Worm (Caenorhabditis elegans): Measurements from ENCODE around the gene nrde-1.

The nrde-1 gene

DNA sequence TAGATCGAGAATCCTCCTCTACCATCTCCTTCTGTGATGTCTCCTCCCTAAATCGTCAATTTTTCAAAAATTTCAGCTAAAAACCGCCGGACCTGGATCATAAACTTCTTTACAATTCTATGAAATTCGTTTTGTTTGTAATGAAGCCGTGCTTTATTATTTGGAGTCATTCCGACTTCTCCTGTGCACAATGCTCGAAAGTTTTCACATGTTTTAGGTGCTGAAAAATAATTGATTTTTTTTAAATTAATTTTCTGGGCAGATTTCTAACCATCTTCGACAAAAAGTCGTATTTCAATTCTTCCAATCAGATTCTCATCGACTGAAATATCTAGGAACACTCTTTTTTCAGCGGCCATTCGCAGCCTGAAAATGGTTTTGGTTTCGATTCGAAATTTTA is 14.0 kb upstream of the nrde-1 start, which contains the start of gene cyn-9:
TSS of gene cyn-9 (minus strand) at position 366 of the 400 bp plus-strand sequence.
- no peak for TF ChIP-seq ceh-48 (tag; optimal IDR thresholded peaks at IDR 0.05)
- TF ChIP-seq mec-3 (tag; optimal IDR thresholded peaks at IDR 0.05; ENCODE audit: borderline replicate concordance), result no peak
- TF ChIP-seq sox-4 (tag; optimal IDR thresholded peaks at IDR 0.05), result no peak
- no peak for TF ChIP-seq pat-9 (tag; optimal IDR thresholded peaks at IDR 0.05)
- TF ChIP-seq C38D4.7 (GFP tag; optimal IDR thresholded peaks at IDR 0.05), result no peak
- TF ChIP-seq pros-1 (tag; optimal IDR thresholded peaks at IDR 0.05), result no peak
- TF ChIP-seq ceh-9 (tag; optimal IDR thresholded peaks at IDR 0.05), result no peak
- no peak for TF ChIP-seq ztf-16 (tag; optimal IDR thresholded peaks at IDR 0.05)
- TF ChIP-seq pqm-1 (tag; optimal IDR thresholded peaks at IDR 0.05), result no peak

- TF ChIP-seq pat-9 (tag; optimal IDR thresholded peaks at IDR 0.05) (no peak), ceh-31 (tag; optimal IDR thresholded peaks at IDR 0.05) (peak; percentile 47), unc-3 (GFP tag; conservative IDR thresholded peaks at IDR 0.05) (no peak), unc-3 (tag; optimal IDR thresholded peaks at IDR 0.05) (no peak), dmd-4 (tag; optimal IDR thresholded peaks at IDR 0.05; ENCODE audit: borderline replicate concordance) (no peak), madf-2 (tag; optimal IDR thresholded peaks at IDR 0.05) (no peak), ttx-3 (tag; optimal IDR thresholded peaks at IDR 0.05) (no peak), nfya-1 (tag; optimal IDR thresholded peaks at IDR 0.05) (peak; percentile 56), tbx-2 (tag; optimal IDR thresholded peaks at IDR 0.05) (peak; percentile 34), zip-5 (tag; optimal IDR thresholded peaks at IDR 0.05) (no peak)
These were observed 11.6 kb upstream of the nrde-1 start, which contains the start of the genes pdi-1 and C14B1.2 for ce11 chrIII:3701411-3702310. pdi-1 (minus strand) TSS chrIII:3701461. C14B1.2 (plus strand) TSS chrIII:3702260.

- no peak for TF ChIP-seq eyg-1 (tag; optimal IDR thresholded peaks at IDR 0.05)
- peak; percentile 45 for TF ChIP-seq hlh-30 (tag; optimal IDR thresholded peaks at IDR 0.05; ENCODE audit: insufficient read depth)
- no peak for TF ChIP-seq ceh-34 (tag; optimal IDR thresholded peaks at IDR 0.05)
These were observed 9.9 kb upstream of the nrde-1 start, which contains the start of gene C14B1.3 for ce11 chrIII:3703397-3703796. C14B1.3 (plus strand) TSS chrIII:3703564.

DNA sequence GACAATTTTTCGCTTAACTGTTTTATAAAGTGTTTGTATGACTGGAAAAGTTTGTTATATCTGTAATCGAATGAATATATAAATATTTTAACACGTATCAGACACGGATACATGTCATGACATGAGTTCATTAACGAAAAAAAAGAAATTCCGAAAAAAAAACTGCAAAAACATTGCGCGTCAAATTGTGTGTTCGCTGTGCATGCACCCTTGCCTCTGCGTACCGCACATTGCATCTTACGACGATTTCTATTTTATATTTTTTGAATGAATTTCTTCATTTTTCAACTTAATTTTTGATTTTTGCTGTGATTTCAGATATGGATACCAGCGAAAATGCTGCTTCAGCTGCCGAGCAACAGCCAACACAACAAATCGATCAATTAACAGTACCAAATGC is 8.3 kb upstream of the nrde-1 start, which contains the start of gene wdr-5.1:
TSS of gene wdr-5.1 (plus strand) at position 319 of the 400 bp plus-strand sequence.
- TF ChIP-seq dmd-4 (tag; optimal IDR thresholded peaks at IDR 0.05; ENCODE audit: borderline replicate concordance), result no peak
- TF ChIP-seq ama-1 (optimal IDR thresholded peaks at IDR 0.05), result no peak
- TF ChIP-seq K02D7.2 (tag; optimal IDR thresholded peaks at IDR 0.05), result no peak
- TF ChIP-seq ref-2 (tag; optimal IDR thresholded peaks at IDR 0.05), result no peak
- no peak for TF ChIP-seq madf-2 (tag; optimal IDR thresholded peaks at IDR 0.05)
- no peak for TF ChIP-seq nhr-11 (tag; optimal IDR thresholded peaks at IDR 0.05)
- TF ChIP-seq hlh-15 (tag; optimal IDR thresholded peaks at IDR 0.05), result no peak
- TF ChIP-seq mec-3 (tag; optimal IDR thresholded peaks at IDR 0.05; ENCODE audit: borderline replicate concordance), result no peak

DNA sequence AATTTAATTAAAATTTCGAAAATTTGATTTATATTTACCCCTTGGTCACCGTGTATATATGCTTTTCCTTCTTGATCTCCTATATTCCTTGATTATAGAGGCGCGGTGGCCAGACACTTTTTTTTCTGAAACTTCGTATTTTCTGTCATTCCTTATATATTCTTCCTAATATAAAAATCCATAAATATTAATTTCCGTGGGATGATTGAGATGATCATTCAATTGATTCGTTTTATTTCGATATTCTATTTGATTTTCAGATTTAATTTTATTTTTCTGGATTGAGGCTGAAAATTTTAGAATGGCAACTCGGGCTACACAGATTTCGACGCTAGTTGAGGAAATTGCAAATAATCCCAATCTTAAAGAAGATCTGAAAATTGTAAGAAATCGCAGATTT is 6.7 kb upstream of the nrde-1 start, which contains the start of gene dph-1:
TSS of gene dph-1 (plus strand) at position 301 of the 400 bp plus-strand sequence.
- TF ChIP-seq ceh-14 (tag; optimal IDR thresholded peaks at IDR 0.05) (no peak), ama-1 (optimal IDR thresholded peaks at IDR 0.05) (no peak), npax-4 (tag; optimal IDR thresholded peaks at IDR 0.05) (no peak), elt-4 (tag; optimal IDR thresholded peaks at IDR 0.05) (no peak), pax-1 (tag; optimal IDR thresholded peaks at IDR 0.05) (no peak), unc-55 (GFP tag; optimal IDR thresholded peaks at IDR 0.05) (no peak), tbx-7 (tag; optimal IDR thresholded peaks at IDR 0.05) (no peak), ceh-48 (tag; optimal IDR thresholded peaks at IDR 0.05) (no peak), mec-3 (tag; optimal IDR thresholded peaks at IDR 0.05; ENCODE audit: borderline replicate concordance) (no peak), ets-4 (tag; optimal IDR thresholded peaks at IDR 0.05) (no peak), ceh-45 (GFP tag; IDR thresholded peaks at IDR 0.05) (no peak), odd-2 (tag; optimal IDR thresholded peaks at IDR 0.05) (no peak), fkh-6 (tag; optimal IDR thresholded peaks at IDR 0.05) (no peak), ceh-24 (tag; optimal IDR thresholded peaks at IDR 0.05) (no peak), K02D7.2 (tag; optimal IDR thresholded peaks at IDR 0.05) (no peak), K09A11.1 (tag; optimal IDR thresholded peaks at IDR 0.05; ENCODE audit: insufficient read depth) (no peak), ceh-2 (tag; optimal IDR thresholded peaks at IDR 0.05) (no peak), nhr-11 (tag; optimal IDR thresholded peaks at IDR 0.05) (no peak)
